Fruit fly (Drosophila melanogaster): Measurements from ENCODE around the gene bur.

bur gene

DNA sequence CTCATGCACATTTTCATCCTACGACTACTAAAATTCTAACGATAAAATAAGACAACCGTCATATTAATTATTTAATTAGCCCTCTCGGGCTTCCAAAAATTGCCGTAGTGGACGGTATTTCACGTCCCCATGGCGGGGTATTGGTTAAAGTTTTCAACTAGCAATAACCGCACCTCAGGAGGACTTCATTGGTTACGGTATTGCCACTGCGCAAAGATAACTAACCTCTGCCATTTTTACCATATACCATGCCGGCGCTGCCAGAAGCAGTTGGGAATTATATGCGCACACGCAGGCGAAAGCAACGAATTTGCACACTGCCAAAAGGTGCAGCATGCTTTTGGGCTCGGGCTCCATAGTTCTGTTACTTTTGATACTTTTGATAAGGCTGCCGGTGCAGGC is 35.5 kb upstream of the bur start (continued):
- TF ChIP-seq hkb (optimal IDR thresholded peaks at IDR 0.05) (no peak), hkb (GFP tag; IDR thresholded peaks at IDR 0.05) (peak; percentile 43), btn (GFP tag; optimal IDR thresholded peaks at IDR 0.05) (peak; percentile 12), CG15514 (GFP tag; optimal IDR thresholded peaks at IDR 0.05) (peak; percentile 36), p53 (GFP tag; optimal IDR thresholded peaks at IDR 0.05) (no peak), ERR (GFP tag; optimal IDR thresholded peaks at IDR 0.05) (peak; percentile 24), Fer1 (GFP tag; optimal IDR thresholded peaks at IDR 0.05) (no peak), CG13287 (GFP tag; IDR thresholded peaks at IDR 0.05; ENCODE audit: partially characterized antibody) (peak; percentile 44; the same call in 1 of the 2 replicates), CG17385 (GFP tag; optimal IDR thresholded peaks at IDR 0.05) (peak; percentile 32), zfh2 (GFP tag; optimal IDR thresholded peaks at IDR 0.05) (peak; percentile 51), CG3163 (GFP tag; optimal IDR thresholded peaks at IDR 0.05) (peak; percentile 9), CG14441 (GFP tag; IDR thresholded peaks at IDR 0.05) (0 out of 2 replicates have a peak, but pooled peaks have one; percentile 13), Sry-δ (GFP tag; optimal IDR thresholded peaks at IDR 0.05) (peak; percentile 17), CG5953 (GFP tag; IDR thresholded peaks at IDR 0.05) (no peak), Sox100B (GFP tag; optimal IDR thresholded peaks at IDR 0.05) (no peak), HLH54F (GFP tag; optimal IDR thresholded peaks at IDR 0.05) (peak; percentile 60), CG31441 (GFP tag; IDR thresholded peaks at IDR 0.05) (no peak), CG12769 (tag; optimal IDR thresholded peaks at IDR 0.05) (peak; percentile 52), pum (GFP tag; optimal IDR thresholded peaks at IDR 0.05) (peak; percentile 13), tx (GFP tag; optimal IDR thresholded peaks at IDR 0.05) (peak; percentile 15), CG2116 (GFP tag; optimal IDR thresholded peaks at IDR 0.05) (no peak), CG1792 (GFP tag; optimal IDR thresholded peaks at IDR 0.05) (peak; percentile 16), HmgZ (tag; optimal IDR thresholded peaks at IDR 0.05) (peak; percentile 43), jing (GFP tag; optimal IDR thresholded peaks at IDR 0.05) (no peak), Awh (GFP tag; IDR thresholded peaks at IDR 0.05) (peak; percentile 20; the same call in 1 of the 2 replicates), sug (tag; optimal IDR thresholded peaks at IDR 0.05) (peak; percentile 64), CG10979 (tag; optimal IDR thresholded peaks at IDR 0.05) (peak; percentile 5), gro (GFP tag; optimal IDR thresholded peaks at IDR 0.05) (peak; percentile 4), HLH4C (GFP tag; IDR thresholded peaks at IDR 0.05; ENCODE audit: partially characterized antibody) (peak; percentile 29; the same call in 1 of the 3 replicates), CG4854 (GFP tag; optimal IDR thresholded peaks at IDR 0.05) (peak; percentile 48), CG30020 (tag; optimal IDR thresholded peaks at IDR 0.05) (no peak), CG15696 (tag; optimal IDR thresholded peaks at IDR 0.05) (peak; percentile 62), CG12744 (GFP tag; optimal IDR thresholded peaks at IDR 0.05) (peak; percentile 10), CG17361 (GFP tag; IDR thresholded peaks at IDR 0.05) (peak; percentile 41; the same call in 1 of the 3 replicates), pfk (GFP tag; optimal IDR thresholded peaks at IDR 0.05) (peak; percentile 28), Mad (GFP tag; optimal IDR thresholded peaks at IDR 0.05) (peak; percentile 49), CG10209 (GFP tag; optimal IDR thresholded peaks at IDR 0.05) (peak; percentile 53), CG33213 (GFP tag; optimal IDR thresholded peaks at IDR 0.05) (peak; percentile 71), CG14710 (tag; optimal IDR thresholded peaks at IDR 0.05) (peak; percentile 21), lbe (GFP tag; optimal IDR thresholded peaks at IDR 0.05) (peak; percentile 38), CG12155 (GFP tag; optimal IDR thresholded peaks at IDR 0.05) (peak; percentile 32), CG9876 (GFP tag; optimal IDR thresholded peaks at IDR 0.05) (peak; percentile 7), lab (GFP tag; optimal IDR thresholded peaks at IDR 0.05) (peak; percentile 63), CG17912 (GFP tag; optimal IDR thresholded peaks at IDR 0.05) (no peak), CG6272 (GFP tag; IDR thresholded peaks at IDR 0.05) (peak; percentile 42; the same call in 1 of the 2 replicates), bsh (GFP tag; optimal IDR thresholded peaks at IDR 0.05) (no peak), CG8765 (GFP tag; IDR thresholded peaks at IDR 0.05) (peak; percentile 41; the same call in 1 of the 2 replicates), CG8924 (tag; optimal IDR thresholded peaks at IDR 0.05) (peak; percentile 39), ara (GFP tag; IDR thresholded peaks at IDR 0.05) (peak; percentile 69; the same call in 1 of the 2 replicates), chif (GFP tag; optimal IDR thresholded peaks at IDR 0.05) (peak; percentile 3 to 54), CG2678 (tag; optimal IDR thresholded peaks at IDR 0.05) (no peak)

Data from whole organism, embryonic.